Worm (Caenorhabditis elegans) whole organism, early embryonic: ENCODE results near the gene srh-295.

ENCODE experiments used
- B0310.2 ChIP-seq: sonication (generic microtip); optimal IDR thresholded peaks from 2 replicates; lab custom pipeline; 2016; ENCODE audit warnings: mild to moderate bottlenecking, missing genetic modification characterization, missing compliant biosample characterization
- F13C5.2 ChIP-seq: sonication (generic microtip); optimal IDR thresholded peaks from 2 replicates; lab custom pipeline; 2017; ENCODE audit warnings: mild to moderate bottlenecking, missing genetic modification characterization, inconsistent platforms, missing compliant biosample characterization
- aly-1 ChIP-seq: sonication (generic microtip); optimal IDR thresholded peaks from 2 replicates; lab custom pipeline; 2016; ENCODE audit warnings: missing genetic modification characterization, missing compliant biosample characterization
- ama-1 ChIP-seq: fragments of 150-350 bp; optimal IDR thresholded peaks from 2 replicates; lab custom pipeline; 2014
- ceh-13 ChIP-seq: fragments of 200-800 bp; sonication (Bioruptor generic); optimal IDR thresholded peaks from 2 replicates; lab custom pipeline; 2018; ENCODE audit warnings: mild to moderate bottlenecking, missing genetic modification characterization, missing compliant biosample characterization
- ceh-36 ChIP-seq: sonication (generic microtip); optimal IDR thresholded peaks from 2 replicates; lab custom pipeline; 2016; ENCODE audit warnings: missing genetic modification characterization, inconsistent platforms, missing compliant biosample characterization
- ets-7 ChIP-seq: sonication (generic microtip); optimal IDR thresholded peaks from 2 replicates; lab custom pipeline; 2016; ENCODE audit warnings: missing genotype, missing genetic modification characterization, missing compliant biosample characterization
- flt-1 ChIP-seq: fragments of 200-800 bp; sonication (Bioruptor generic); IDR thresholded peaks from 2 replicates; pipeline ENCODE4 v1.3.6; 2022; ENCODE audit warnings: missing genetic modification characterization, missing compliant biosample characterization
- hmbx-1 ChIP-seq: sonication (generic microtip); optimal IDR thresholded peaks from 2 replicates; lab custom pipeline; 2016; ENCODE audit warnings: mild to moderate bottlenecking, missing genetic modification characterization, missing compliant biosample characterization
- hmg-4 ChIP-seq: fragments of 200-800 bp; sonication (Bioruptor generic); optimal IDR thresholded peaks from 2 replicates; lab custom pipeline; 2018; ENCODE audit warnings: mild to moderate bottlenecking, missing genetic modification characterization, missing compliant biosample characterization
- hnd-1 ChIP-seq: sonication (generic microtip); optimal IDR thresholded peaks from 2 replicates; lab custom pipeline; 2016; ENCODE audit warnings: missing genetic modification characterization, missing compliant biosample characterization
- pes-1 ChIP-seq: fragments of 200-800 bp; sonication (Bioruptor generic); IDR thresholded peaks from 2 replicates; pipeline ENCODE4 v1.3.6; 2022; ENCODE audit warnings: missing genetic modification reagents, missing genetic modification characterization, missing compliant biosample characterization
- scrt-1 ChIP-seq: fragments of 200-800 bp; sonication (Bioruptor generic); IDR thresholded peaks from 2 replicates; pipeline ENCODE4 v1.3.6; 2022; ENCODE audit warnings: missing genetic modification characterization, missing compliant biosample characterization
- sea-1 ChIP-seq: fragments of 200-800 bp; sonication (Bioruptor generic); conservative IDR thresholded peaks from 2 replicates; pipeline ENCODE4 v1.3.6; 2022; ENCODE audit warnings: missing genetic modification characterization, missing compliant biosample characterization
- tbx-11 ChIP-seq: fragments of 200-800 bp; sonication (Bioruptor generic); IDR thresholded peaks from 2 replicates; pipeline ENCODE4 v1.3.6; 2022; ENCODE audit warnings: missing genetic modification characterization, missing compliant biosample characterization
- tbx-37 ChIP-seq: fragments of 200-800 bp; sonication (Bioruptor generic); conservative IDR thresholded peaks from 2 replicates; pipeline ENCODE4 v1.3.6; 2022; ENCODE audit warnings: missing genetic modification reagents, missing genetic modification characterization, missing compliant biosample characterization
- tra-4 ChIP-seq: sonication (generic microtip); optimal IDR thresholded peaks from 2 replicates; lab custom pipeline; 2017; ENCODE audit warnings: missing genetic modification characterization, missing compliant biosample characterization

Gene srh-295

DNA sequence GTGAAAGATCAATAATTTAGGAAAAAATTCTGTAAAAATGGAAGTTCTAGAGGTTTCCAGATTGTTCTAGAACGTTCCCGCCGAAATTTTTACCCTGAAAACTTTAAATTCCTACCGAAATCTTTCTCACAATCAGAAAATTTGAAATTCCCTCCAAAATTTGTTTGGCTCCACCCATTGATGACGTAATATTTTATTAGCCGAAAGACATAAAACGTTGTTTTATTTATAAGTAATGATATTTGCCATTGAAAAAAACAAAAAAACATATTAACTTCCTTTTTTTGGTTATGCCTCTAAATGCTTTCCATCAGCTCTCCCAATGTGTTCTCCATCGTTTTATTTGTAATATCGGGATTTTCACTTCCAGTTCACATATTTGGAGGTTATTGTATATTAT lies at the start of gene srh-295:
Gene srh-295, plus strand, starts transcription at position 301 of the 400 bp plus-strand sequence.
- TF ChIP-seq hmg-4 (GFP tag; lab: Kevin White, UChicago) (no peak), hnd-1 (no peak), ceh-13 (no peak), tra-4 (tag; lab: Kevin White, UChicago) (no peak), ama-1 (lab: Kevin White, UChicago) (no peak), F13C5.2 (no peak), hmbx-1 (tag; lab: Kevin White, UChicago) (no peak), flt-1 (GFP tag; lab: Robert Waterston, UW) (no peak), aly-1 (tag; lab: Kevin White, UChicago) (no peak), sea-1 (no peak), ceh-36 (tag; lab: Kevin White, UChicago) (no peak), ets-7 (no peak), tbx-11 (GFP tag; lab: Robert Waterston, UW) (no peak), B0310.2 (no peak)

DNA sequence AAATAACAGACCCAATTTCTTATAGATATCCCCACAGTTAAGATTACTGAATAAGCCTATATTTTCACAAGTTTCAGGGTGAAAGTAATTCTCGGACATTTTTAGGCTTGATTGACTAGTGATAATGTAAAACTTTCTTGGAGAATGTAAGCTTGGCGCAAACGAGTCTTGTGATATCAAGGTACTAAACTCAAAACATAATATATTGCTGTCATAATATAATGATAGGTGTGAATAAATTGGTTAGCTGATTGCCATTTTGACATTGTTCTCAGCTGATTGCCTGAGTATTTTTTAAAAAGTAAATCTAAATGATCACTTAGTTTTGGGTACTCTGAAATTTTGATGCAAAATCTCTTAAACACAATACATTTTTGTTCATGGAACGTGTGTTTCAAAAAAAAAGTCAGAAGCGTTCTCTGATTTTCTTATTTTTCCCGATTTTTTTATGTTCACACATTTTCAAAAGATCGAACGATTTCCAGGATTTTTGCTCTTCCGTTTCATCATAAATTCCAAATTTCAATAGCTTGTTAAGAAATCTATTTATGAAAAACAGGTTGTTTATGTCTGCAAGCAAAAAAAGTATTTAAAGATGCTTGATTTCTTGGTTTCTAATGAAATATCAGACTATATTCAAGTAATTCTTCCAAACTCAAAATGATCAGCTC lies 49.0 kb upstream of the srh-295 start, which contains the start of the genes srw-19 and srx-51:
Gene srw-19, minus strand, starts transcription at position 101 of the 671 bp plus-strand sequence.
Gene srx-51, plus strand, starts transcription at position 621 of the 671 bp plus-strand sequence.
- no peak for TF ChIP-seq F13C5.2
- TF ChIP-seq B0310.2: no peak
- TF ChIP-seq aly-1 (tag; lab: Kevin White, UChicago): no peak
- no peak for TF ChIP-seq flt-1 (GFP tag; lab: Robert Waterston, UW)
- TF ChIP-seq hmbx-1 (tag; lab: Kevin White, UChicago): no peak
- TF ChIP-seq hmg-4 (GFP tag; lab: Kevin White, UChicago): no peak
- no peak for TF ChIP-seq ets-7

DNA sequence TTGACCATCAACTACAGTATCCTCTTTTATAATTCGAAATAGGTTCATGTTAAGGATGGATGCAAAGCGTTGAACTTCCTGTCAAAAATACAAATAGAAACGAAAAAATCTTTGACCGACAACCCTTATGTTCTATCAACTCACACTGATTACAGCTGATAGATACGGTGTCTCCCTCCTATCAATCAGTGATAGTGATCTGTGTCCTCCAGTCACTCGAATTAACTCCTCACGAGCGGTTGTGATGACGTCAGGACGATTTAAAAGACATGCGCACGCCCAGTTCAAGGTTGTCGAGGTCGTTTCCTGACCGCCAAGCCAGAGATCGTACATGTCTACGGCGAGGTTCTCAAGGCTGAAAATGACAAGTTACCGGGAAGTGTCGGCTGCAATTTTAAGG lies 44.4 kb upstream of the srh-295 start:
- no peak for TF ChIP-seq hmbx-1 (tag; lab: Kevin White, UChicago)

- TF ChIP-seq hmg-4 (GFP tag; lab: Kevin White, UChicago): no peak
- TF ChIP-seq flt-1 (GFP tag; lab: Robert Waterston, UW): no peak
- no peak for TF ChIP-seq F13C5.2
- TF ChIP-seq ets-7: no peak
- TF ChIP-seq sea-1: no peak
- no peak for TF ChIP-seq ama-1 (lab: Kevin White, UChicago)
- no peak for TF ChIP-seq tra-4 (tag; lab: Kevin White, UChicago)
- TF ChIP-seq tbx-11 (GFP tag; lab: Robert Waterston, UW): no peak
- TF ChIP-seq hnd-1: no peak
- no peak for TF ChIP-seq scrt-1 (GFP tag; lab: Robert Waterston, UW)
- TF ChIP-seq ceh-13: no peak
- TF ChIP-seq aly-1 (tag; lab: Kevin White, UChicago): no peak
Observed at ce11 chrV:15287856-15288255, 42.6 kb upstream of the srh-295 start, which contains the start of gene cyp-34A1. Gene cyp-34A1 (minus strand): TSS chrV:15287956.

DNA sequence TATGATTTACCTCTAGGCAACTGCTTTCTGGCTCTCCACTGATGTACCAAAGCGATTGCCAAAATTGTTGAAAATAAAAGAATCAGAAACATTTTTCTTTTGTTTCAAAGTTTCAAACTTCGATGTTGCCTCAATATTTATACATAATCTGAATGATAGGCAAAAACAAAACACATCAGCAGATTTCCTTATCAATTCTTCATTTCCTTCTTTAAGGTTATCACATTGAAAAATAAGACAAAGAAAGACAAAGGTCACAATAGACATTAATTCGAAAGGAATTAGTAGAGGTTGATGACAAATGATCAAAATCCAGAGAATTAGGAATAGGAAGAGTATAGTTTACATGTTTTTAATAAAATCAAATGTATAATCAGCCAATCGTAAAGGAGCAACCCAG lies 39.4 kb upstream of the srh-295 start, which contains the start of gene cyp-34A2:
Gene cyp-34A2, minus strand, starts transcription at position 101 of the 400 bp plus-strand sequence.
- TF ChIP-seq tbx-37 (no peak), flt-1 (GFP tag; lab: Robert Waterston, UW) (no peak), tra-4 (tag; lab: Kevin White, UChicago) (no peak), hmg-4 (GFP tag; lab: Kevin White, UChicago) (no peak), scrt-1 (GFP tag; lab: Robert Waterston, UW) (no peak), hnd-1 (no peak), B0310.2 (no peak), F13C5.2 (no peak), hmbx-1 (tag; lab: Kevin White, UChicago) (no peak), aly-1 (tag; lab: Kevin White, UChicago) (no peak), sea-1 (no peak), tbx-11 (GFP tag; lab: Robert Waterston, UW) (no peak), ama-1 (lab: Kevin White, UChicago) (no peak), ceh-13 (no peak), ets-7 (no peak), pes-1 (GFP tag; lab: Robert Waterston, UW) (no peak), ceh-36 (tag; lab: Kevin White, UChicago) (no peak)

ce11 chrV:15293865-15294264 lies 36.5 kb upstream of the srh-295 start, which contains the start of gene str-96:
Gene str-96 (minus strand): TSS chrV:15293965.
- TF ChIP-seq B0310.2 (no peak), scrt-1 (GFP tag; lab: Robert Waterston, UW) (no peak), ceh-36 (tag; lab: Kevin White, UChicago) (no peak), hnd-1 (no peak), ets-7 (no peak), ceh-13 (no peak), tbx-11 (GFP tag; lab: Robert Waterston, UW) (no peak), flt-1 (GFP tag; lab: Robert Waterston, UW) (no peak), aly-1 (tag; lab: Kevin White, UChicago) (no peak), F13C5.2 (no peak), pes-1 (GFP tag; lab: Robert Waterston, UW) (no peak)

ce11 chrV:15295436-15295835 lies 35.0 kb upstream of the srh-295 start:
- TF ChIP-seq flt-1 (GFP tag; lab: Robert Waterston, UW) (peak; percentile 15; the same call in 1 of the 2 replicates), pes-1 (GFP tag; lab: Robert Waterston, UW) (peak; percentile 54; the same call in 1 of the 2 replicates)

DNA sequence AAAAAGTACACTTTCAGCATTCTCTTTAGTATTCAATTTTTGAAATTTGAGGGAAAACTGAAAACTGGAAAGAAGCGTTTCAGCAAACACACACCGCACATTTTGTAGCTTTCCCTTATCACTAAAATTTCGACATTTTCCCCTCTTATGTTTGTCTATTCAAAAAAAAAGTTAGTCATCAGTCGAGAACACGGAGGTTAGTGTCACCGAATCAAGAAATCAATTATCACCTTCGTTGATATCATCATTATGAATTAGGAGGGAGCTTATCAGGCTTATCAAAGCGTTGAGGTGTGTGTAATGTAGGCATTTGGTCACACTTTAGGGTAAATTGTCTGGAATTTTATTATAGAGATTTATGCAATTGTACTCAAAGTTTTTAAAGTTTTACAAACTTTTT lies 31.8 kb upstream of the srh-295 start, which contains the start of gene cpr-3:
Gene cpr-3, minus strand, starts transcription at position 104 of the 400 bp plus-strand sequence.
- TF ChIP-seq hnd-1 (no peak), B0310.2 (no peak), pes-1 (GFP tag; lab: Robert Waterston, UW) (no peak), ama-1 (lab: Kevin White, UChicago) (no peak), F13C5.2 (no peak), ets-7 (no peak), ceh-13 (no peak), tra-4 (tag; lab: Kevin White, UChicago) (no peak)
